Worm (Caenorhabditis elegans) whole organism, L1 larva: ENCODE data around the gene rpap-2.

Experiments used
- C34B4.2 ChIP-seq: sonication (generic microtip); optimal IDR thresholded peaks from 2 replicates; lab custom pipeline; 2017; ENCODE audit warnings: mild to moderate bottlenecking, missing genetic modification characterization, missing compliant biosample characterization
- F16B12.6 ChIP-seq: fragments of 150-350 bp; optimal IDR thresholded peaks from 2 replicates; lab custom pipeline; 2014; ENCODE audit warnings: missing biosample characterization, missing genetic modification characterization
- aha-1 ChIP-seq: fragments of 150-350 bp; optimal IDR thresholded peaks from 2 replicates; lab custom pipeline; 2014; ENCODE audit warnings: missing biosample characterization, missing genetic modification characterization
- aly-2 ChIP-seq: fragments of 150-350 bp; optimal IDR thresholded peaks from 2 replicates; lab custom pipeline; 2014; ENCODE audit warnings: missing biosample characterization, missing genetic modification characterization
- blmp-1 ChIP-seq: fragments of 150-350 bp; optimal IDR thresholded peaks from 2 replicates; lab custom pipeline; 2014; ENCODE audit warnings: missing biosample characterization, missing genetic modification characterization
- ceh-63 ChIP-seq: fragments of 200-800 bp; sonication (Bioruptor generic); optimal IDR thresholded peaks from 2 replicates; lab custom pipeline; 2018; ENCODE audit warnings: mild to moderate bottlenecking, missing genetic modification characterization, missing compliant biosample characterization
- ceh-90 ChIP-seq: sonication (generic microtip); optimal IDR thresholded peaks from 2 replicates; lab custom pipeline; 2016; ENCODE audit warnings: missing genetic modification characterization, missing compliant biosample characterization
- dpl-1 ChIP-seq, 3 experiments: fragments of 150-350 bp in 2 of 3; sonication (generic microtip) in 1 of 3; optimal IDR thresholded peaks; 2 replicates each; lab custom pipeline; 2014 to 2017; ENCODE audit warnings: missing biosample characterization in 3 of 3, missing genetic modification characterization in 3 of 3, missing genetic modification reagents in 3 of 3
- dsc-1 ChIP-seq: sonication (generic microtip); optimal IDR thresholded peaks from 2 replicates; lab custom pipeline; 2016; ENCODE audit warnings: mild to moderate bottlenecking, missing genetic modification characterization, missing compliant biosample characterization
- efl-1 ChIP-seq, 4 experiments: fragments of 150-350 bp; optimal IDR thresholded peaks in 3 of 4; peaks in 1 of 4; 1 replicate in 1 of 4; 2 replicates in 3 of 4; lab custom pipeline; 2014; ENCODE audit warnings: missing biosample characterization in 2 of 4, missing genetic modification characterization in 2 of 4, missing genetic modification reagents in 2 of 4
- egl-13 ChIP-seq: sonication (generic microtip); optimal IDR thresholded peaks from 2 replicates; lab custom pipeline; 2016; ENCODE audit warnings: missing genotype, missing genetic modification reagents, missing genetic modification characterization, missing compliant biosample characterization
- egl-27 ChIP-seq, 2 experiments: fragments of 150-350 bp in 1 of 2; sonication (generic microtip); optimal IDR thresholded peaks; 3 replicates each; lab custom pipeline; 2017 to 2018; ENCODE audit warnings: missing biosample characterization in 2 of 2, missing genetic modification characterization in 2 of 2, missing genetic modification reagents in 2 of 2
- ets-5 ChIP-seq: fragments of 200-800 bp; sonication (Bioruptor generic); IDR thresholded peaks from 2 replicates; pipeline ENCODE4 v1.3.6; 2022; ENCODE audit warnings: missing genetic modification characterization, missing compliant biosample characterization
- fkh-10 ChIP-seq: sonication (generic microtip); optimal IDR thresholded peaks from 2 replicates; lab custom pipeline; 2017; ENCODE audit warnings: missing biosample characterization, missing genetic modification reagents, missing genetic modification characterization
- fos-1 ChIP-seq: fragments of 150-350 bp; optimal IDR thresholded peaks from 2 replicates; lab custom pipeline; 2014; ENCODE audit warnings: missing biosample characterization, missing genetic modification characterization
- grh-1 ChIP-seq: fragments of 200-800 bp; sonication (Bioruptor generic); IDR thresholded peaks from 2 replicates; pipeline ENCODE4 v1.3.6; 2022; ENCODE audit warnings: missing genetic modification reagents, missing genetic modification characterization, missing compliant biosample characterization
- hlh-4 ChIP-seq: sonication (generic microtip); optimal IDR thresholded peaks from 2 replicates; lab custom pipeline; 2016; ENCODE audit warnings: mild to moderate bottlenecking, missing genetic modification characterization, missing compliant biosample characterization
- irx-1 ChIP-seq: sonication (generic microtip); optimal IDR thresholded peaks from 2 replicates; lab custom pipeline; 2016; ENCODE audit warnings: missing genetic modification characterization, missing compliant biosample characterization
- lin-13 ChIP-seq: fragments of 150-350 bp; optimal IDR thresholded peaks from 2 replicates; lab custom pipeline; 2014; ENCODE audit warnings: missing biosample characterization, missing genetic modification reagents, missing genetic modification characterization
- lin-14 ChIP-seq: fragments of 200-800 bp; sonication (Bioruptor generic); optimal IDR thresholded peaks from 2 replicates; lab custom pipeline; 2018; ENCODE audit warnings: mild to moderate bottlenecking, missing genetic modification characterization, moderate library complexity, missing compliant biosample characterization
- lsy-2 ChIP-seq, 2 experiments: fragments of 150-350 bp; optimal IDR thresholded peaks; 2 replicates each; lab custom pipeline; 2014; ENCODE audit warnings: missing biosample characterization in 2 of 2, missing genetic modification characterization in 2 of 2
- mdl-1 ChIP-seq, 2 experiments: fragments of 150-350 bp; optimal IDR thresholded peaks; 2 replicates each; lab custom pipeline; 2014 to 2017; ENCODE audit warnings: missing biosample characterization in 2 of 2, missing genetic modification characterization in 2 of 2, inconsistent platforms in 1 of 2
- nhr-12 ChIP-seq: sonication (generic microtip); optimal IDR thresholded peaks from 2 replicates; lab custom pipeline; 2017; ENCODE audit warnings: missing biosample characterization, missing genetic modification characterization
- nhr-19 ChIP-seq: fragments of 200-800 bp; sonication (Bioruptor generic); conservative IDR thresholded peaks from 2 replicates; pipeline ENCODE4 v1.3.6; 2022; ENCODE audit warnings: missing genetic modification characterization, missing compliant biosample characterization
- nhr-20 ChIP-seq: sonication (generic microtip); optimal IDR thresholded peaks from 2 replicates; lab custom pipeline; 2016; ENCODE audit warnings: mild to moderate bottlenecking, missing genetic modification characterization, missing compliant biosample characterization
- nhr-47 ChIP-seq: sonication (generic microtip); optimal IDR thresholded peaks from 2 replicates; lab custom pipeline; 2016; ENCODE audit warnings: mild to moderate bottlenecking, missing genetic modification characterization, moderate library complexity, missing compliant biosample characterization
- nhr-71 ChIP-seq: sonication (generic microtip); optimal IDR thresholded peaks from 2 replicates; lab custom pipeline; 2016; ENCODE audit warnings: mild to moderate bottlenecking, missing genetic modification characterization, moderate library complexity, missing compliant biosample characterization
- nhr-76 ChIP-seq: sonication (generic microtip); optimal IDR thresholded peaks from 2 replicates; lab custom pipeline; 2017; ENCODE audit warnings: missing biosample characterization, missing genetic modification characterization
- nhr-77 ChIP-seq: fragments of 150-350 bp; optimal IDR thresholded peaks from 2 replicates; lab custom pipeline; 2014; ENCODE audit warnings: missing biosample characterization, missing genetic modification characterization
- nhr-84 ChIP-seq: sonication (generic microtip); optimal IDR thresholded peaks from 2 replicates; lab custom pipeline; 2017; ENCODE audit warnings: missing biosample characterization, missing genetic modification characterization
- pag-3 ChIP-seq: sonication (generic microtip); optimal IDR thresholded peaks from 2 replicates; lab custom pipeline; 2017; ENCODE audit warnings: missing genetic modification characterization, mild to moderate bottlenecking, missing compliant biosample characterization, antibody characterized with exemption, borderline replicate concordance; ENCODE audit not compliant: insufficient read depth
- pax-3 ChIP-seq: fragments of 200-800 bp; sonication (Bioruptor generic); optimal IDR thresholded peaks from 2 replicates; lab custom pipeline; 2018; ENCODE audit warnings: mild to moderate bottlenecking, missing genetic modification characterization, moderate library complexity, missing compliant biosample characterization
- snpc-4 ChIP-seq: fragments of 150-350 bp; optimal IDR thresholded peaks from 2 replicates; lab custom pipeline; 2014; ENCODE audit warnings: missing biosample characterization, missing genetic modification characterization
- tbx-2 ChIP-seq: sonication (generic microtip); optimal IDR thresholded peaks from 2 replicates; lab custom pipeline; 2016; ENCODE audit warnings: missing genetic modification characterization, missing compliant biosample characterization
- unc-30 ChIP-seq: sonication (generic microtip); optimal IDR thresholded peaks from 2 replicates; lab custom pipeline; 2017; ENCODE audit warnings: missing biosample characterization, missing genetic modification characterization
- unc-62 ChIP-seq: fragments of 150-350 bp; optimal IDR thresholded peaks from 2 replicates; lab custom pipeline; 2014; ENCODE audit warnings: missing biosample characterization, missing genetic modification reagents, missing genetic modification characterization
- unc-86 ChIP-seq: sonication (generic microtip); optimal IDR thresholded peaks from 2 replicates; lab custom pipeline; 2016; ENCODE audit warnings: missing genetic modification characterization, missing compliant biosample characterization
- unc-98 ChIP-seq: fragments of 200-800 bp; sonication (Bioruptor generic); IDR thresholded peaks from 2 replicates; pipeline ENCODE4 v1.3.6; 2022; ENCODE audit warnings: missing genetic modification characterization, missing compliant biosample characterization
- zip-4 ChIP-seq: fragments of 200-800 bp; sonication (Bioruptor generic); optimal IDR thresholded peaks from 2 replicates; lab custom pipeline; 2018; ENCODE audit warnings: mild to moderate bottlenecking, missing genetic modification characterization, moderate library complexity, missing compliant biosample characterization

rpap-2 gene

DNA sequence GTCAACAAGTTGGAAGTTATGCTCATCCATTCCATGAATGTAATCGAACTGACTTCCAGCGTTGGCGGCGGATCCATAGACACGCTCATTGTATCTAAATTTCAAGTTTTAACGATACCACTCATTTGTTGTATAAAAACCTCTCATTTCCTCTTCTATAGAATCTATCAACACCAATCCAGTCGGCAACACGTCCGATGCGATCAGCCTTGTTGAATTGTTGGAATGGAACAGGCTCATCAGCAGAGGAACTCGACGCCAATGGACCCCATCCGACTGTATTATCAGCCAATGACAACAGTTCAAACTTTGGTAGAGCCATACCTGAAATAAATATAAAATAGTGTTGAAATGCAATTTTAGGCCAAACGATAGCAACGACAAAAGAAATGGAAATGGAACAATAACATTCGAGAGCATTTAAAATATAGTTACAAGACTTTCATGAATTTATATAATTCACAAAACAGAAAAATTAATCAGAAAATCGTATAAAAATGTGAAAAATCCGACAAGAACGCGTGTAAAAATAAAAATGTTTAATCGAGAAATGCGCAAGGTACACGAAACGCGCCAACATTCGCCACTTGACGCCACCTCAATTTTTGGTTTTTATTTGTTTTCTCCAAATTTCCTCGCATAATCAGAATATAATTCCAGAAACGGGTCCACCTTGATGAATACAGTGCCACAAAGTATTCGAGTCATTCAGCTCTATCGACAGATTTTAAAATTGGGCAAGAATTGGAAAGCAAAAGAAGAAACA, 3.7 kb downstream of the rpap-2 start, which contains the start of the genes eif-3.D and R08D7.4 (continued):
- TF ChIP-seq nhr-47 (tag; lab: Kevin White, UChicago) (peak; percentile 74), egl-27 (tag; optimal IDR thresholded peaks at IDR 0.05; lab: Kevin White, UChicago) (no peak), ets-5 (no peak), irx-1 (tag; lab: Kevin White, UChicago) (peak; percentile 64), pag-3 (tag; lab: Kevin White, UChicago) (no peak), lsy-2 (tag; optimal IDR thresholded peaks at IDR 0.05; lab: Kevin White, UChicago) (peak; percentile 77 to 86), unc-62 (GFP tag; lab: Kevin White, UChicago) (no peak), unc-86 (peak; percentile 55), tbx-2 (tag; lab: Kevin White, UChicago) (peak; percentile 55), nhr-20 (tag; lab: Kevin White, UChicago) (peak; percentile 70), dsc-1 (tag; lab: Kevin White, UChicago) (peak; percentile 60), aha-1 (no peak), fos-1 (tag; lab: Kevin White, UChicago) (no peak), unc-30 (tag; lab: Kevin White, UChicago) (no peak)

DNA sequence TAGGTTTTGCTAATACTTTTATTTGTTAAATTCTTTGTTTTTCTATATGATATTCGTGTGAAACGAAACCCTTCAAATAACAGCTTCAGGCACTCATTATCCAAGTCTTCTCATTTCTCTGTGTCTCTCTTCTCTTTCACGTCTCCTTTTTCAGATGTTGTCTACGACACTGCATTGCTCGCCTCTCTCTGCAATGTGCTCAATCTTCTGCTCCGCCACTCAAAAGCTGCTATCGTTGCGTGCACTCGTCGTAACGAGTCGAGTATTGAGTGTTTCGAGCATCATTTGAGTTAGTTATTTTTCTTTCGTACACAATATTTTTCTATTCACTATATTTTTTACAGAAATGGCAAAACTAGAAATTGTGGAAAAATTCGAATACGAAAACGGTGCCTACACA, 5.4 kb downstream of the rpap-2 start:
- peak; percentile 24 for TF ChIP-seq fkh-10
- TF ChIP-seq F16B12.6 (tag; lab: Kevin White, UChicago) = no peak
- TF ChIP-seq grh-1 (GFP tag; lab: Robert Waterston, UW) = no peak
- TF ChIP-seq nhr-19 (GFP tag; lab: Robert Waterston, UW) = no peak
- TF ChIP-seq efl-1 (optimal IDR thresholded peaks at IDR 0.05; lab: Kevin White, UChicago) = no peak
- TF ChIP-seq efl-1 (GFP tag; optimal IDR thresholded peaks at IDR 0.05 in 1 of 2; lab: Kevin White, UChicago) = peak in 1 of 2 experiments; percentile 55
- TF ChIP-seq zip-4 (GFP tag; lab: Kevin White, UChicago) = no peak
- no peak for TF ChIP-seq mdl-1 (tag; optimal IDR thresholded peaks at IDR 0.05; lab: Kevin White, UChicago)
- TF ChIP-seq egl-13 (tag; lab: Kevin White, UChicago) = no peak
- TF ChIP-seq ceh-90 (tag; lab: Kevin White, UChicago) = no peak
- TF ChIP-seq nhr-77 (tag; lab: Kevin White, UChicago) = no peak
- peak; percentile 56 for TF ChIP-seq lin-14 (GFP tag; lab: Kevin White, UChicago)
- TF ChIP-seq nhr-76 (tag; lab: Kevin White, UChicago) = no peak
- no peak for TF ChIP-seq pax-3 (tag; lab: Kevin White, UChicago)
- no peak for TF ChIP-seq dpl-1 (GFP tag; optimal IDR thresholded peaks at IDR 0.05; lab: Kevin White, UChicago)
- no peak for TF ChIP-seq C34B4.2 (tag; lab: Kevin White, UChicago)
- no peak for TF ChIP-seq tbx-2 (tag; lab: Kevin White, UChicago)
- no peak for TF ChIP-seq snpc-4 (tag; lab: Kevin White, UChicago)

DNA sequence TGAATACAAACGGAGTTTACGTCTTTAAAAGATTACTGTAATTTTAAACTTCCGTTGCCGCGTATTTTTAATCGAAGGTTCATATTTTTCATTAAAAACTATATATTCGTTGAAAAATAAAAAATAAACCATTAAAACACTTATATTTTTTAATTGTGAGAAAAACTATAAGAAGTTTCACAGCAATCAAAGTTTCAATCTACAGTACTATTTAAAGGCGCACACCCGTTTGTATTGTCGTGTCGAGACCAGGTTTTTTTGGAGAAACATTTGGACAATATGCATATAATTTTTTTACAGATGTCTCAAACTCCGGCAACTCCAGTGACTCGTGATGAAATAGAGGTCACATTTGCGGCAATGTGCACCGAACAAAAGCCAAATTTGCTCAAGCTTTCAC, 6.1 kb downstream of the rpap-2 start, which contains the start of gene R08D7.5:
Gene R08D7.5, plus strand, starts transcription at position 301 of the 400 bp plus-strand sequence.
- TF ChIP-seq aly-2 (tag; lab: Kevin White, UChicago) = no peak

DNA sequence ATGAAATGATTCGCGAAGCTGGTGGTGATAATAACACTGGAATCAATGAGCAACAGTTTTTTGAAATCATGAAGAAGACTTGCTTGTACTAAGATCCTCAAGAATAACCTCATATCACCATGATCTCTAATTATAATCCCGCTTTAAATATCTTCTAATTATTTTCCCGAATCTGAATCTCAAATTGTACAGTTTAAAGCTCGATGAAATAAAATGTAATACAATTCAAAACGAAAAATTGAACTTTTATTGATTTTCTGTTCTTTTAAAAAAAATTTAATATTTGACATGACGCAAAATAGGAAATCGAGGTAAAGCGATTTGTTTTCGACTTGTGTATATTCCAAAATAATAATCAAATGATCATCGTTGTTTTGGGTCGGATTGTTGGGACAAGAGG, 7.1 kb downstream of the rpap-2 start:
- TF ChIP-seq ceh-63 (GFP tag; lab: Kevin White, UChicago) = no peak
- TF ChIP-seq hlh-4 (tag; lab: Kevin White, UChicago) = no peak
- no peak for TF ChIP-seq ets-5
- TF ChIP-seq nhr-12 = no peak
- no peak for TF ChIP-seq lin-13 (GFP tag; lab: Kevin White, UChicago)
- TF ChIP-seq egl-13 (tag; lab: Kevin White, UChicago) = no peak
- no peak for TF ChIP-seq unc-62 (GFP tag; lab: Kevin White, UChicago)
- no peak for TF ChIP-seq unc-98 (GFP tag; lab: Robert Waterston, UW)
- TF ChIP-seq nhr-71 (tag; lab: Kevin White, UChicago) = peak; percentile 19
- TF ChIP-seq nhr-47 (tag; lab: Kevin White, UChicago) = no peak
- no peak for TF ChIP-seq egl-27 (tag; optimal IDR thresholded peaks at IDR 0.05; lab: Kevin White, UChicago)
- no peak for TF ChIP-seq nhr-84 (tag; lab: Kevin White, UChicago)
- peak; percentile 28 for TF ChIP-seq blmp-1 (tag; lab: Kevin White, UChicago)
- no peak for TF ChIP-seq nhr-76 (tag; lab: Kevin White, UChicago)
- no peak for TF ChIP-seq lin-14 (GFP tag; lab: Kevin White, UChicago)
- no peak for TF ChIP-seq zip-4 (GFP tag; lab: Kevin White, UChicago)
